Worm (Caenorhabditis elegans) whole organism, dauer: Measurements from ENCODE around the gene cids-1.

Source experiments
- unc-62 ChIP-seq: sonication (generic microtip); optimal IDR thresholded peaks from 2 replicates; lab custom pipeline; 2017; ENCODE audit warnings: missing biosample characterization, missing genetic modification reagents, missing genetic modification characterization

Gene cids-1

ce11 chrIII:8244052-8244451 is at the start of gene cids-1, which contains the start of gene pbs-6:
Gene cids-1, plus strand, starts transcription at chrIII:8244445.
Gene pbs-6, minus strand, starts transcription at chrIII:8244092.
- TF ChIP-seq unc-62: no peak

ce11 chrIII:8199060-8199459 is 45.2 kb upstream of the cids-1 start:
- TF ChIP-seq unc-62: no peak

- TF ChIP-seq unc-62: no peak
Observed at ce11 chrIII:8201117-8201516, 43.1 kb upstream of the cids-1 start, which contains the start of gene unc-36. Gene unc-36, minus strand, starts transcription at chrIII:8201217.

ce11 chrIII:8201760-8202159 is 42.5 kb upstream of the cids-1 start:
- TF ChIP-seq unc-62: no peak

ce11 chrIII:8202754-8203153 is 41.5 kb upstream of the cids-1 start, which contains the start of gene snb-5:
Gene snb-5, plus strand, starts transcription at chrIII:8203054.
- no peak for TF ChIP-seq unc-62

ce11 chrIII:8209775-8210174 is 34.5 kb upstream of the cids-1 start, which contains the start of gene C30A5.10:
Gene C30A5.10, minus strand, starts transcription at chrIII:8209875.
- TF ChIP-seq unc-62: no peak

ce11 chrIII:8211562-8211961 is 32.7 kb upstream of the cids-1 start:
- no peak for TF ChIP-seq unc-62

ce11 chrIII:8216224-8216623 is 28.0 kb upstream of the cids-1 start, which contains the start of gene unc-86:
Gene unc-86, minus strand, starts transcription at chrIII:8216336.
- TF ChIP-seq unc-62: no peak

- no peak for TF ChIP-seq unc-62
Observed at ce11 chrIII:8217919-8218318, 26.3 kb upstream of the cids-1 start, which contains the start of gene C30A5.16. Gene C30A5.16, plus strand, starts transcription at chrIII:8218219.

- TF ChIP-seq unc-62: no peak
Observed at ce11 chrIII:8220081-8220480, 24.2 kb upstream of the cids-1 start.

ce11 chrIII:8224769-8225168 is 19.5 kb upstream of the cids-1 start, which contains the start of gene mob-4:
Gene mob-4, plus strand, starts transcription at chrIII:8225097.
- TF ChIP-seq unc-62: no peak

- no peak for TF ChIP-seq unc-62
Observed at ce11 chrIII:8226178-8226577, 18.1 kb upstream of the cids-1 start, which contains the start of gene rfs-1. Gene rfs-1, plus strand, starts transcription at chrIII:8226478.

- TF ChIP-seq unc-62: no peak
Observed at ce11 chrIII:8227511-8227910, 16.7 kb upstream of the cids-1 start, which contains the start of gene fbxl-1. Gene fbxl-1, plus strand, starts transcription at chrIII:8227830.

ce11 chrIII:8228916-8229315 is 15.3 kb upstream of the cids-1 start:
- TF ChIP-seq unc-62: no peak

ce11 chrIII:8229480-8229879 is 14.8 kb upstream of the cids-1 start:
- no peak for TF ChIP-seq unc-62

- no peak for TF ChIP-seq unc-62
Observed at ce11 chrIII:8232634-8233033, 11.6 kb upstream of the cids-1 start, which contains the start of gene henn-1. Gene henn-1, plus strand, starts transcription at chrIII:8232651.

ce11 chrIII:8235358-8235757 is 8.9 kb upstream of the cids-1 start, which contains the start of gene C02F5.14:
Gene C02F5.14, minus strand, starts transcription at chrIII:8235514.
- no peak for TF ChIP-seq unc-62

- TF ChIP-seq unc-62: no peak
Observed at ce11 chrIII:8235880-8236279, 8.4 kb upstream of the cids-1 start, which contains the start of gene C02F5.5. Gene C02F5.5, plus strand, starts transcription at chrIII:8236180.

- no peak for TF ChIP-seq unc-62
Observed at ce11 chrIII:8237827-8238226, 6.4 kb upstream of the cids-1 start, which contains the start of gene tsp-2. Gene tsp-2, minus strand, starts transcription at chrIII:8237935.
